Fruit fly (Drosophila melanogaster): ENCODE measurements around the gene CG34140.

Gene CG34140

dm6 chr3L:160446-161094, 23.7 kb downstream of the CG34140 start (continued):
- no peak for TF ChIP-seq Dll (GFP tag; IDR thresholded peaks at IDR 0.05; ENCODE audit: partially characterized antibody)
- TF ChIP-seq CG11560 (tag; IDR thresholded peaks at IDR 0.05): no peak
- no peak for TF ChIP-seq bab2 (GFP tag; optimal IDR thresholded peaks at IDR 0.05)
- TF ChIP-seq CG15514 (GFP tag; optimal IDR thresholded peaks at IDR 0.05): no peak
- TF ChIP-seq salm (tag; optimal IDR thresholded peaks at IDR 0.05): no peak
- TF ChIP-seq CG10147 (GFP tag; optimal IDR thresholded peaks at IDR 0.05): peak; percentile 14
- no peak for TF ChIP-seq Trl (optimal IDR thresholded peaks at IDR 0.05)
- TF ChIP-seq Trl (GFP tag; optimal IDR thresholded peaks at IDR 0.05): no peak
- TF ChIP-seq Meics (GFP tag; optimal IDR thresholded peaks at IDR 0.05): peak; percentile 8
- no peak for TF ChIP-seq CG4707 (GFP tag; optimal IDR thresholded peaks at IDR 0.05)
- no peak for TF ChIP-seq dysf (GFP tag; IDR thresholded peaks at IDR 0.05)
- TF ChIP-seq NFAT (GFP tag; IDR thresholded peaks at IDR 0.05): peak; percentile 36; the same call in 1 of the 2 replicates
- no peak for TF ChIP-seq CG12942 (GFP tag; optimal IDR thresholded peaks at IDR 0.05)
- TF ChIP-seq CG31365 (tag; optimal IDR thresholded peaks at IDR 0.05): no peak
- TF ChIP-seq tin (GFP tag; optimal IDR thresholded peaks at IDR 0.05): no peak
- no peak for TF ChIP-seq gt (GFP tag; IDR thresholded peaks at IDR 0.05)
- no peak for TF ChIP-seq sim (GFP tag; IDR thresholded peaks at IDR 0.05)
- no peak for TF ChIP-seq CG5245 (GFP tag; optimal IDR thresholded peaks at IDR 0.05)
- TF ChIP-seq CG17802 (tag; optimal IDR thresholded peaks at IDR 0.05): no peak
- TF ChIP-seq lilli (GFP tag; optimal IDR thresholded peaks at IDR 0.05): no peak
- TF ChIP-seq sug (tag; optimal IDR thresholded peaks at IDR 0.05): peak; percentile 60
- TF ChIP-seq CG11696 (GFP tag; IDR thresholded peaks at IDR 0.05): no peak
- TF ChIP-seq zfh2 (GFP tag; optimal IDR thresholded peaks at IDR 0.05): no peak
- TF ChIP-seq hkb (optimal IDR thresholded peaks at IDR 0.05): no peak
- TF ChIP-seq hkb (GFP tag; IDR thresholded peaks at IDR 0.05): peak; percentile 40; the same call in 1 of the 2 replicates
- TF ChIP-seq HLH4C (GFP tag; IDR thresholded peaks at IDR 0.05; ENCODE audit: partially characterized antibody): no peak
- no peak for TF ChIP-seq schlank (tag; optimal IDR thresholded peaks at IDR 0.05)
- no peak for TF ChIP-seq CG15011 (GFP tag; optimal IDR thresholded peaks at IDR 0.05)
- TF ChIP-seq CG2129 (GFP tag; IDR thresholded peaks at IDR 0.05; ENCODE audit: partially characterized antibody): no peak
- TF ChIP-seq sisA (GFP tag; IDR thresholded peaks at IDR 0.05): no peak
- TF ChIP-seq br (optimal IDR thresholded peaks at IDR 0.05): no peak
- TF ChIP-seq esg (GFP tag; conservative IDR thresholded peaks at IDR 0.05): no peak
- TF ChIP-seq dpn (GFP tag; optimal IDR thresholded peaks at IDR 0.05): no peak
- peak; percentile 38 for TF ChIP-seq B-H2 (GFP tag; optimal IDR thresholded peaks at IDR 0.05)
- TF ChIP-seq NC2α (GFP tag; optimal IDR thresholded peaks at IDR 0.05): no peak
- no peak for TF ChIP-seq CG10979 (tag; optimal IDR thresholded peaks at IDR 0.05)
- TF ChIP-seq CG30431 (GFP tag; optimal IDR thresholded peaks at IDR 0.05): no peak
- peak; percentile 27 for TF ChIP-seq stwl (tag; optimal IDR thresholded peaks at IDR 0.05)
- no peak for TF ChIP-seq dmrt11E (tag; optimal IDR thresholded peaks at IDR 0.05)
- no peak for TF ChIP-seq CG8478 (optimal IDR thresholded peaks at IDR 0.05)
- no peak for TF ChIP-seq zfh1 (GFP tag; IDR thresholded peaks at IDR 0.05)
- no peak for TF ChIP-seq dimm (GFP tag; IDR thresholded peaks at IDR 0.05)
- TF ChIP-seq Spps (tag; optimal IDR thresholded peaks at IDR 0.05): no peak
- no peak for TF ChIP-seq Sin3A (optimal IDR thresholded peaks at IDR 0.05)
- TF ChIP-seq jing (GFP tag; optimal IDR thresholded peaks at IDR 0.05): no peak
- no peak for TF ChIP-seq psq (GFP tag; optimal IDR thresholded peaks at IDR 0.05)
- no peak for TF ChIP-seq org-1 (GFP tag; optimal IDR thresholded peaks at IDR 0.05)
- TF ChIP-seq ken (GFP tag; IDR thresholded peaks at IDR 0.05): peak; percentile 14; the same call in 1 of the 3 replicates
- no peak for TF ChIP-seq sens-2 (GFP tag; IDR thresholded peaks at IDR 0.05)
- no peak for TF ChIP-seq wor (GFP tag; IDR thresholded peaks at IDR 0.05)
- no peak for TF ChIP-seq aop (GFP tag; IDR thresholded peaks at IDR 0.05)
- TF ChIP-seq Fer2 (tag; optimal IDR thresholded peaks at IDR 0.05): no peak
- TF ChIP-seq CG4820 (GFP tag; optimal IDR thresholded peaks at IDR 0.05): no peak

Measured in whole organism, embryonic.